Worm (Caenorhabditis elegans) whole organism, young adult: ENCODE measurements around the gene ife-2.

ENCODE experiments used
- B0019.2 ChIP-seq: fragments of 200-800 bp; sonication (Bioruptor generic); conservative IDR thresholded peaks from 2 replicates; pipeline ENCODE4 v1.3.6; 2022; ENCODE audit warnings: missing genetic modification reagents, missing genetic modification characterization, missing compliant biosample characterization
- F22D6.2 ChIP-seq: sonication (generic microtip); optimal IDR thresholded peaks from 2 replicates; lab custom pipeline; 2016; ENCODE audit warnings: mild to moderate bottlenecking, missing genetic modification characterization, missing compliant biosample characterization
- F23B12.7 ChIP-seq: sonication (generic microtip); optimal IDR thresholded peaks from 2 replicates; lab custom pipeline; 2017; ENCODE audit warnings: missing genetic modification characterization, mild to moderate bottlenecking, missing compliant biosample characterization, antibody characterized with exemption, moderate library complexity; ENCODE audit not compliant: insufficient read depth
- F39B2.1 ChIP-seq: fragments of 200-800 bp; sonication (Bioruptor generic); IDR thresholded peaks from 2 replicates; pipeline ENCODE4 v1.3.6; 2022; ENCODE audit warnings: missing genetic modification reagents, missing genetic modification characterization, missing compliant biosample characterization
- F57A8.1 ChIP-seq: fragments of 200-800 bp; sonication (Bioruptor generic); optimal IDR thresholded peaks from 2 replicates; lab custom pipeline; 2018; ENCODE audit warnings: mild to moderate bottlenecking, missing genetic modification characterization, moderate library complexity, missing compliant biosample characterization
- K11D2.4 ChIP-seq: fragments of 200-800 bp; sonication (Bioruptor generic); IDR thresholded peaks from 2 replicates; pipeline ENCODE4 v1.3.6; 2022; ENCODE audit warnings: missing genetic modification reagents, missing genetic modification characterization, missing compliant biosample characterization
- K12H6.12 ChIP-seq: fragments of 200-800 bp; sonication (Bioruptor generic); optimal IDR thresholded peaks from 2 replicates; lab custom pipeline; 2018; ENCODE audit warnings: mild to moderate bottlenecking, missing genetic modification characterization, missing compliant biosample characterization
- Y53G8AR.9 ChIP-seq: fragments of 200-800 bp; sonication (Bioruptor generic); conservative IDR thresholded peaks from 2 replicates; pipeline ENCODE4 v1.3.6; 2022; ENCODE audit warnings: missing genetic modification reagents, missing genetic modification characterization, missing compliant biosample characterization
- ZK185.1 ChIP-seq: sonication (generic microtip); optimal IDR thresholded peaks from 2 replicates; lab custom pipeline; 2016; ENCODE audit warnings: mild to moderate bottlenecking, missing genetic modification characterization, missing compliant biosample characterization; ENCODE audit not compliant: poor library complexity, severe bottlenecking
- atf-7 ChIP-seq: sonication (generic microtip); optimal IDR thresholded peaks from 2 replicates; lab custom pipeline; 2017; ENCODE audit warnings: mild to moderate bottlenecking, missing genetic modification characterization, missing compliant biosample characterization
- attf-3 ChIP-seq: fragments of 200-800 bp; sonication (Bioruptor generic); conservative IDR thresholded peaks from 2 replicates; pipeline ENCODE4 v1.3.6; 2022; ENCODE audit warnings: missing genetic modification reagents, missing genetic modification characterization, missing compliant biosample characterization
- bed-2 ChIP-seq: fragments of 200-800 bp; sonication (Bioruptor generic); IDR thresholded peaks from 2 replicates; pipeline ENCODE4 v1.3.6; 2022; ENCODE audit warnings: missing genetic modification reagents, missing genetic modification characterization, missing compliant biosample characterization
- cebp-2 ChIP-seq: fragments of 200-800 bp; sonication (Bioruptor generic); IDR thresholded peaks from 2 replicates; pipeline ENCODE4 v1.3.6; 2022; ENCODE audit warnings: missing genetic modification characterization, missing compliant biosample characterization
- ceh-58 ChIP-seq: fragments of 200-800 bp; sonication (Bioruptor generic); IDR thresholded peaks from 2 replicates; pipeline ENCODE4 v1.3.6; 2022; ENCODE audit warnings: missing genetic modification characterization, missing compliant biosample characterization
- ceh-79 ChIP-seq: sonication (generic microtip); optimal IDR thresholded peaks from 2 replicates; lab custom pipeline; 2017; ENCODE audit warnings: mild to moderate bottlenecking, missing genetic modification characterization, missing compliant biosample characterization
- ceh-91 ChIP-seq: fragments of 200-800 bp; sonication (Bioruptor generic); IDR thresholded peaks from 2 replicates; pipeline ENCODE4 v1.3.6; 2022; ENCODE audit warnings: missing genetic modification reagents, missing genetic modification characterization, missing compliant biosample characterization
- dox-1 ChIP-seq: fragments of 200-800 bp; sonication (Bioruptor generic); IDR thresholded peaks from 2 replicates; pipeline ENCODE4 v1.3.6; 2022; ENCODE audit warnings: missing genetic modification reagents, missing genetic modification characterization, missing compliant biosample characterization
- dpff-1 ChIP-seq: sonication (generic microtip); optimal IDR thresholded peaks from 2 replicates; lab custom pipeline; 2017; ENCODE audit warnings: mild to moderate bottlenecking, missing genetic modification characterization, missing compliant biosample characterization
- ekl-4 ChIP-seq: fragments of 200-800 bp; sonication (Bioruptor generic); IDR thresholded peaks from 2 replicates; pipeline ENCODE4 v1.3.6; 2022; ENCODE audit warnings: missing genetic modification reagents, missing genetic modification characterization, missing compliant biosample characterization
- hmg-1.2 ChIP-seq: fragments of 200-800 bp; sonication (Bioruptor generic); IDR thresholded peaks from 2 replicates; pipeline ENCODE4 v1.3.6; 2022; ENCODE audit warnings: missing genetic modification reagents, missing genetic modification characterization, missing compliant biosample characterization
- lag-1 ChIP-seq: fragments of 200-800 bp; sonication (Bioruptor generic); IDR thresholded peaks from 2 replicates; pipeline ENCODE4 v1.3.6; 2022; ENCODE audit warnings: missing genetic modification reagents, missing genetic modification characterization, missing compliant biosample characterization
- let-607 ChIP-seq, 2 experiments: fragments of 200-800 bp in 1 of 2; sonication (Bioruptor generic) in 1 of 2; sonication (generic microtip) in 1 of 2; optimal IDR thresholded peaks; 2 replicates each; lab custom pipeline; 2016 to 2018; ENCODE audit warnings: mild to moderate bottlenecking in 2 of 2, missing compliant biosample characterization in 2 of 2, missing genetic modification characterization in 2 of 2, moderate library complexity in 2 of 2, missing genotype in 1 of 2
- lin-35 ChIP-seq, 3 experiments: fragments of 150-350 bp in 2 of 3; sonication (generic microtip) in 1 of 3; optimal IDR thresholded peaks; 2 replicates each; lab custom pipeline; 2014 to 2018; ENCODE audit warnings: missing biosample characterization in 3 of 3, missing genetic modification characterization in 3 of 3, missing genetic modification reagents in 3 of 3
- lin-40 ChIP-seq: sonication (generic microtip); optimal IDR thresholded peaks from 2 replicates; lab custom pipeline; 2016; ENCODE audit warnings: missing genetic modification characterization, mild to moderate bottlenecking, missing compliant biosample characterization, missing genotype, missing genetic modification reagents
- madf-6 ChIP-seq: fragments of 200-800 bp; sonication (Bioruptor generic); IDR thresholded peaks from 2 replicates; pipeline ENCODE4 v1.3.6; 2022; ENCODE audit warnings: missing genetic modification reagents, missing genetic modification characterization, missing compliant biosample characterization
- mcd-1 ChIP-seq: fragments of 200-800 bp; sonication (Bioruptor generic); IDR thresholded peaks from 2 replicates; pipeline ENCODE4 v1.3.6; 2022; ENCODE audit warnings: missing genetic modification reagents, missing genetic modification characterization, missing compliant biosample characterization
- mel-28 ChIP-seq: sonication (generic microtip); optimal IDR thresholded peaks from 2 replicates; lab custom pipeline; 2016; ENCODE audit warnings: borderline replicate concordance, mild to moderate bottlenecking, missing genetic modification characterization, missing compliant biosample characterization
- nfyb-1 ChIP-seq: fragments of 200-800 bp; sonication (Bioruptor generic); IDR thresholded peaks from 2 replicates; pipeline ENCODE4 v1.3.6; 2022; ENCODE audit warnings: missing genetic modification reagents, missing genetic modification characterization, missing compliant biosample characterization
- nhr-179 ChIP-seq: sonication (generic microtip); optimal IDR thresholded peaks from 2 replicates; lab custom pipeline; 2016; ENCODE audit warnings: mild to moderate bottlenecking, missing genetic modification characterization, missing compliant biosample characterization
- nhr-80 ChIP-seq: sonication (generic microtip); optimal IDR thresholded peaks from 2 replicates; lab custom pipeline; 2016; ENCODE audit warnings: missing genetic modification characterization, missing compliant biosample characterization
- rcor-1 ChIP-seq: fragments of 200-800 bp; sonication (Bioruptor generic); IDR thresholded peaks from 2 replicates; pipeline ENCODE4 v1.3.6; 2022; ENCODE audit warnings: missing genetic modification reagents, missing genetic modification characterization, missing compliant biosample characterization
- snpc-1.1 ChIP-seq: sonication (generic microtip); optimal IDR thresholded peaks from 2 replicates; lab custom pipeline; 2017; ENCODE audit warnings: missing genetic modification characterization, mild to moderate bottlenecking, missing compliant biosample characterization, antibody characterized with exemption, moderate library complexity, missing genotype, missing genetic modification reagents; ENCODE audit not compliant: insufficient read depth
- snpc-4 ChIP-seq, 5 experiments: fragments of 150-350 bp in 1 of 5; sonication (generic microtip) in 4 of 5; optimal IDR thresholded peaks; 2 replicates each; lab custom pipeline; 2014 to 2018; ENCODE audit warnings: missing genetic modification characterization in 5 of 5, missing biosample characterization in 3 of 5, antibody characterized with exemption in 2 of 5, mild to moderate bottlenecking in 2 of 5, missing compliant biosample characterization in 2 of 5, missing genotype in 2 of 5, moderate library complexity in 2 of 5, missing genetic modification reagents in 1 of 5
- somi-1 ChIP-seq: fragments of 200-800 bp; sonication (Bioruptor generic); optimal IDR thresholded peaks from 2 replicates; lab custom pipeline; 2018; ENCODE audit warnings: mild to moderate bottlenecking, missing genetic modification characterization, missing compliant biosample characterization
- sptf-2 ChIP-seq: fragments of 200-800 bp; sonication (Bioruptor generic); optimal IDR thresholded peaks from 2 replicates; lab custom pipeline; 2018; ENCODE audit warnings: mild to moderate bottlenecking, missing genetic modification characterization, missing compliant biosample characterization
- unc-62 ChIP-seq: fragments of 150-350 bp; optimal IDR thresholded peaks from 2 replicates; lab custom pipeline; 2014; ENCODE audit warnings: missing biosample characterization, missing genetic modification reagents, missing genetic modification characterization
- zfh-2 ChIP-seq: fragments of 200-800 bp; sonication (Bioruptor generic); conservative IDR thresholded peaks from 2 replicates; pipeline ENCODE4 v1.3.6; 2022; ENCODE audit warnings: missing genetic modification reagents, missing genetic modification characterization, missing compliant biosample characterization
- ztf-22 ChIP-seq: fragments of 200-800 bp; sonication (Bioruptor generic); optimal IDR thresholded peaks from 2 replicates; lab custom pipeline; 2018; ENCODE audit warnings: mild to moderate bottlenecking, missing genetic modification characterization, moderate library complexity, missing compliant biosample characterization
- ztf-28 ChIP-seq: fragments of 200-800 bp; sonication (Bioruptor generic); IDR thresholded peaks from 2 replicates; pipeline ENCODE4 v1.3.6; 2022; ENCODE audit warnings: missing genetic modification reagents, missing genetic modification characterization, missing compliant biosample characterization

Gene ife-2

DNA sequence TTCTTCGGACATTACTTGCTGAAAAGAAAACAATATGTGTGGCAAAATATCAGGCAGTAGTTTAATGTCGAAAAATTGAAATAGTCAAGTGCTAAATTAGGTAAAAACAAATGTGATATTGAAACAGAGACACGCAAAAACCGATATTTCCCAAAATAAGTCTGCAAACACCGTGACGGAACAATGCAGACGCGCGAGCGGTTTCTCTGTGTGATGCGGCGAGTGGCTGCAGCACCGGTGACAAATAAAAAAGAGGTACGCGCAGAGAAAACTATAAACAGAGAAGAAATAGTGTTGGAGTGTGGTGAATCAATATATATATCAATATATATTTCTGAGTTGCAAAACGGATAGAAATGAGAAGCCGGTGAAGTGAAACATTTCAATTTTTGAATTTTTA lies at the start of gene ife-2:
Gene ife-2, minus strand, starts transcription at position 18 of the 400 bp plus-strand sequence.
- TF ChIP-seq dpff-1 (tag; lab: Kevin White, UChicago): no peak
- TF ChIP-seq K11D2.4 (GFP tag; lab: Robert Waterston, UW): no peak
- TF ChIP-seq snpc-4 (GFP tag; optimal IDR thresholded peaks at IDR 0.05; lab: Kevin White, UChicago): no peak
- TF ChIP-seq snpc-4 (tag; optimal IDR thresholded peaks at IDR 0.05; lab: Kevin White, UChicago): peak in 2 of 4 experiments; percentile 20 to 55
- TF ChIP-seq dox-1 (GFP tag; lab: Robert Waterston, UW): peak; percentile 50; the same call in 1 of the 2 replicates
- 0 out of 2 replicates have a peak, but pooled peaks have one; percentile 61 for TF ChIP-seq nfyb-1 (GFP tag; lab: Robert Waterston, UW)
- TF ChIP-seq ceh-91: no peak
- peak in 1 of 3 experiments; percentile 48 for TF ChIP-seq lin-35 (GFP tag; optimal IDR thresholded peaks at IDR 0.05; lab: Kevin White, UChicago)
- 0 out of 2 replicates have a peak, but pooled peaks have one; percentile 15 for TF ChIP-seq hmg-1.2 (GFP tag; lab: Robert Waterston, UW)
- TF ChIP-seq ZK185.1 (tag; lab: Kevin White, UChicago): peak; percentile 75
- peak; percentile 14 for TF ChIP-seq K12H6.12
- TF ChIP-seq let-607 (tag; optimal IDR thresholded peaks at IDR 0.05; lab: Kevin White, UChicago): peak; percentile 53 to 74
- TF ChIP-seq lin-40 (tag; lab: Kevin White, UChicago): peak; percentile 72
- peak; percentile 11 for TF ChIP-seq F23B12.7 (tag; lab: Kevin White, UChicago)
- peak; percentile 37; the same call in 1 of the 2 replicates for TF ChIP-seq rcor-1
- TF ChIP-seq nhr-80 (tag; lab: Kevin White, UChicago): peak; percentile 43
- TF ChIP-seq mcd-1 (GFP tag; lab: Robert Waterston, UW): peak; percentile 47; the same call in 1 of the 2 replicates
- TF ChIP-seq ekl-4 (GFP tag; lab: Robert Waterston, UW): no peak
- no peak for TF ChIP-seq lag-1
- TF ChIP-seq, all 124 proteins: peak for 13

- TF ChIP-seq somi-1 (GFP tag; lab: Kevin White, UChicago) (no peak), zfh-2 (GFP tag; lab: Robert Waterston, UW) (peak; percentile 71)
Measured at ce11 chrX:431596-431995, 49.1 kb upstream of the ife-2 start.

- TF ChIP-seq Y53G8AR.9 (GFP tag; lab: Robert Waterston, UW) (no peak), unc-62 (GFP tag; lab: Kevin White, UChicago) (no peak), nhr-179 (tag; lab: Kevin White, UChicago) (no peak), bed-2 (no peak), ztf-22 (no peak), madf-6 (GFP tag; lab: Robert Waterston, UW) (no peak), ZK185.1 (tag; lab: Kevin White, UChicago) (no peak), F57A8.1 (GFP tag; lab: Kevin White, UChicago) (no peak), F39B2.1 (GFP tag; lab: Robert Waterston, UW) (no peak), mel-28 (tag; lab: Kevin White, UChicago) (no peak), cebp-2 (GFP tag; lab: Robert Waterston, UW) (no peak), ztf-28 (GFP tag; lab: Robert Waterston, UW) (no peak), atf-7 (no peak), snpc-1.1 (tag; lab: Kevin White, UChicago) (no peak), F22D6.2 (tag; lab: Kevin White, UChicago) (no peak), attf-3 (no peak), B0019.2 (GFP tag; lab: Robert Waterston, UW) (no peak), sptf-2 (no peak), ceh-79 (no peak), ceh-58 (no peak)
Measured at ce11 chrX:425535-425934, 43.0 kb upstream of the ife-2 start, which contains the start of gene ZK1193.2. TSS of gene ZK1193.2 (minus strand) at chrX:425635.
